Fruit fly (Drosophila melanogaster) whole organism, prepupa: ENCODE results near the gene mat.

Source experiments
- Blimp-1 ChIP-seq: fragments of 200-800 bp; sonication (Bioruptor generic); optimal IDR thresholded peaks from 3 replicates; lab custom pipeline; 2017; ENCODE audit warnings: missing biosample characterization, missing genetic modification characterization, mild to moderate bottlenecking, moderate library complexity, missing genetic modification reagents
- CG10631 ChIP-seq: fragments of 200-800 bp; sonication (Bioruptor generic); optimal IDR thresholded peaks from 2 replicates; lab custom pipeline; 2016; ENCODE audit warnings: missing biosample characterization, missing genetic modification characterization
- CG11294 ChIP-seq: fragments of 200-800 bp; sonication (Bioruptor generic); IDR thresholded peaks from 2 replicates; pipeline ENCODE4 v1.3.6; 2022; ENCODE audit warnings: missing biosample characterization, missing genetic modification characterization
- CG11762 ChIP-seq: fragments of 200-800 bp; sonication (Bioruptor generic); optimal IDR thresholded peaks from 3 replicates; lab custom pipeline; 2016; ENCODE audit warnings: missing biosample characterization, missing genetic modification characterization; ENCODE audit not compliant: insufficient read depth
- CG11902 ChIP-seq: fragments of 200-800 bp; sonication (Bioruptor generic); optimal IDR thresholded peaks from 3 replicates; lab custom pipeline; 2016; ENCODE audit warnings: missing biosample characterization, missing genetic modification characterization
- CG1621 ChIP-seq: fragments of 200-800 bp; sonication (Bioruptor generic); optimal IDR thresholded peaks from 3 replicates; lab custom pipeline; 2018; ENCODE audit warnings: missing biosample characterization, mild to moderate bottlenecking, missing genetic modification characterization
- CG16779 ChIP-seq: fragments of 200-800 bp; sonication (Bioruptor generic); optimal IDR thresholded peaks from 3 replicates; lab custom pipeline; 2017; ENCODE audit warnings: missing biosample characterization, mild to moderate bottlenecking, missing genetic modification characterization
- CG3032 ChIP-seq: fragments of 200-800 bp; optimal IDR thresholded peaks from 2 replicates; lab custom pipeline; 2019; ENCODE audit warnings: missing biosample characterization, mild to moderate bottlenecking, missing genetic modification characterization, moderate library complexity
- CG31627 ChIP-seq: fragments of 200-800 bp; sonication (Bioruptor generic); optimal IDR thresholded peaks from 3 replicates; lab custom pipeline; 2016; ENCODE audit warnings: missing biosample characterization, missing genetic modification characterization
- CG32006 ChIP-seq: fragments of 200-800 bp; sonication (Bioruptor generic); optimal IDR thresholded peaks from 3 replicates; lab custom pipeline; 2017; ENCODE audit warnings: missing biosample characterization, mild to moderate bottlenecking, missing genetic modification characterization
- CG34406 ChIP-seq: fragments of 200-800 bp; sonication (Bioruptor generic); optimal IDR thresholded peaks from 3 replicates; lab custom pipeline; 2016; ENCODE audit warnings: missing biosample characterization, missing genetic modification characterization
- CG3919 ChIP-seq: fragments of 200-800 bp; sonication (Bioruptor generic); optimal IDR thresholded peaks from 3 replicates; lab custom pipeline; 2016; ENCODE audit warnings: missing biosample characterization, missing genetic modification characterization
- CG4318 ChIP-seq: fragments of 200-800 bp; sonication (Bioruptor generic); optimal IDR thresholded peaks from 3 replicates; lab custom pipeline; 2017; ENCODE audit warnings: missing biosample characterization, mild to moderate bottlenecking, missing genetic modification characterization
- CG6163 ChIP-seq: fragments of 200-800 bp; sonication (Bioruptor generic); IDR thresholded peaks from 3 replicates; pipeline ENCODE4 v1.3.6; 2022; ENCODE audit warnings: missing biosample characterization, missing genetic modification characterization
- CG6276 ChIP-seq: fragments of 200-800 bp; sonication (Bioruptor generic); optimal IDR thresholded peaks from 2 replicates; lab custom pipeline; 2017; ENCODE audit warnings: missing biosample characterization, mild to moderate bottlenecking, missing genetic modification characterization
- CG6792 ChIP-seq: fragments of 200-800 bp; sonication (Bioruptor generic); optimal IDR thresholded peaks from 3 replicates; lab custom pipeline; 2016; ENCODE audit warnings: missing biosample characterization, missing genetic modification characterization
- CG6808 ChIP-seq: fragments of 200-800 bp; sonication (Bioruptor generic); optimal IDR thresholded peaks from 3 replicates; lab custom pipeline; 2017; ENCODE audit warnings: missing biosample characterization, missing genetic modification characterization, mild to moderate bottlenecking, moderate library complexity, missing genetic modification reagents
- CG7368 ChIP-seq: fragments of 200-800 bp; sonication (Bioruptor generic); optimal IDR thresholded peaks from 3 replicates; lab custom pipeline; 2016; ENCODE audit warnings: missing biosample characterization, missing genetic modification characterization
- CG8119 ChIP-seq: fragments of 200-800 bp; sonication (Bioruptor generic); IDR thresholded peaks from 3 replicates; pipeline ENCODE4 v1.3.6; 2022; ENCODE audit warnings: missing biosample characterization, missing genetic modification characterization
- CG8319 ChIP-seq: fragments of 200-800 bp; sonication (Bioruptor generic); optimal IDR thresholded peaks from 3 replicates; lab custom pipeline; 2016; ENCODE audit warnings: missing biosample characterization, missing genetic modification characterization
- CG8632 ChIP-seq: fragments of 200-800 bp; sonication (Bioruptor generic); optimal IDR thresholded peaks from 3 replicates; lab custom pipeline; 2016; ENCODE audit warnings: missing biosample characterization, missing genetic modification characterization
- CG9139 ChIP-seq: fragments of 200-800 bp; sonication (Bioruptor generic); optimal IDR thresholded peaks from 3 replicates; lab custom pipeline; 2017; ENCODE audit warnings: missing biosample characterization, mild to moderate bottlenecking, missing genetic modification characterization
- Eip75B ChIP-seq: fragments of 200-800 bp; sonication (Bioruptor generic); optimal IDR thresholded peaks from 3 replicates; lab custom pipeline; 2016; ENCODE audit warnings: missing biosample characterization, missing genetic modification characterization
- Eip78C ChIP-seq: fragments of 200-800 bp; sonication (Bioruptor generic); peaks from one replicate; lab custom pipeline; 2016; ENCODE audit warnings: missing biosample characterization, missing genetic modification characterization
- Eip93F ChIP-seq: fragments of 200-800 bp; sonication (Bioruptor generic); optimal IDR thresholded peaks from 2 replicates; lab custom pipeline; 2016; ENCODE audit warnings: missing biosample characterization, mild to moderate bottlenecking, missing genetic modification characterization
- Ets21C ChIP-seq: fragments of 200-800 bp; sonication (Bioruptor generic); optimal IDR thresholded peaks from 3 replicates; lab custom pipeline; 2016; ENCODE audit warnings: missing biosample characterization, missing genetic modification characterization
- Ets96B ChIP-seq: fragments of 200-800 bp; optimal IDR thresholded peaks from 2 replicates; lab custom pipeline; 2019; ENCODE audit warnings: missing biosample characterization, mild to moderate bottlenecking, missing genetic modification characterization, moderate library complexity
- Gug ChIP-seq: fragments of 200-800 bp; sonication (Bioruptor generic); IDR thresholded peaks from 2 replicates; pipeline ENCODE4 v1.3.6; 2022; ENCODE audit warnings: missing biosample characterization, missing genetic modification characterization
- Hr38 ChIP-seq: sonication (Bioruptor generic); optimal IDR thresholded peaks from 2 replicates; lab custom pipeline; 2016; ENCODE audit warnings: missing biosample characterization, missing genetic modification characterization
- Hr39 ChIP-seq: fragments of 200-800 bp; sonication (Bioruptor generic); optimal IDR thresholded peaks from 2 replicates; lab custom pipeline; 2016; ENCODE audit warnings: missing biosample characterization, missing genetic modification characterization
- Hr4 ChIP-seq: fragments of 200-800 bp; sonication (Bioruptor generic); optimal IDR thresholded peaks from 3 replicates; lab custom pipeline; 2016; ENCODE audit warnings: missing biosample characterization, missing genetic modification characterization
- Lpt ChIP-seq: fragments of 200-800 bp; sonication (Bioruptor generic); optimal IDR thresholded peaks from 3 replicates; lab custom pipeline; 2016; ENCODE audit warnings: missing biosample characterization, missing genetic modification characterization
- Met ChIP-seq: fragments of 200-800 bp; sonication (Bioruptor generic); optimal IDR thresholded peaks from 3 replicates; lab custom pipeline; 2016; ENCODE audit warnings: missing biosample characterization, missing genetic modification characterization
- OdsH ChIP-seq: fragments of 200-800 bp; sonication (Bioruptor generic); optimal IDR thresholded peaks from 3 replicates; lab custom pipeline; 2016; ENCODE audit warnings: missing biosample characterization, missing genetic modification characterization
- Smox ChIP-seq: fragments of 200-800 bp; sonication (Bioruptor generic); optimal IDR thresholded peaks from 3 replicates; lab custom pipeline; 2016; ENCODE audit warnings: missing biosample characterization, missing genetic modification characterization
- Sox102F ChIP-seq: fragments of 200-800 bp; sonication (Bioruptor generic); optimal IDR thresholded peaks from 2 replicates; lab custom pipeline; 2016; ENCODE audit warnings: missing biosample characterization, mild to moderate bottlenecking, missing genetic modification characterization
- Sox14 ChIP-seq: fragments of 200-800 bp; sonication (Bioruptor generic); optimal IDR thresholded peaks from 3 replicates; lab custom pipeline; 2016; ENCODE audit warnings: missing biosample characterization, missing genetic modification characterization
- cyc ChIP-seq: fragments of 200-800 bp; sonication (Bioruptor generic); optimal IDR thresholded peaks from 3 replicates; lab custom pipeline; 2016; ENCODE audit warnings: missing biosample characterization, missing genetic modification characterization
- dsx ChIP-seq: fragments of 200-800 bp; optimal IDR thresholded peaks from 3 replicates; lab custom pipeline; 2019; ENCODE audit warnings: missing biosample characterization, mild to moderate bottlenecking, missing genetic modification characterization, moderate library complexity; ENCODE audit not compliant: poor library complexity, severe bottlenecking
- eg ChIP-seq: fragments of 200-800 bp; sonication (Bioruptor generic); IDR thresholded peaks from 3 replicates; pipeline ENCODE4 v1.3.6; 2022; ENCODE audit warnings: missing biosample characterization, missing genetic modification characterization
- esn ChIP-seq: fragments of 200-800 bp; sonication (Bioruptor generic); optimal IDR thresholded peaks from 2 replicates; lab custom pipeline; 2016; ENCODE audit warnings: missing biosample characterization, mild to moderate bottlenecking, missing genetic modification characterization, moderate library complexity
- fd59A ChIP-seq: fragments of 200-800 bp; sonication (Bioruptor generic); optimal IDR thresholded peaks from 2 replicates; lab custom pipeline; 2017; ENCODE audit warnings: missing biosample characterization, mild to moderate bottlenecking, missing genetic modification characterization, missing genetic modification reagents
- fd85E ChIP-seq: fragments of 200-800 bp; sonication (Bioruptor generic); optimal IDR thresholded peaks from 3 replicates; lab custom pipeline; 2016; ENCODE audit warnings: missing biosample characterization, missing genetic modification characterization
- fkh ChIP-seq: fragments of 200-800 bp; sonication (Bioruptor generic); optimal IDR thresholded peaks from 3 replicates; lab custom pipeline; 2017; ENCODE audit warnings: missing biosample characterization, mild to moderate bottlenecking, missing genetic modification characterization, moderate library complexity
- lz ChIP-seq: fragments of 200-800 bp; sonication (Bioruptor generic); optimal IDR thresholded peaks from 3 replicates; lab custom pipeline; 2016; ENCODE audit warnings: missing biosample characterization, missing genetic modification characterization
- pdm3 ChIP-seq: fragments of 200-800 bp; sonication (Bioruptor generic); optimal IDR thresholded peaks from 3 replicates; lab custom pipeline; 2016; ENCODE audit warnings: missing biosample characterization, missing genetic modification characterization
- salr ChIP-seq, 2 experiments: fragments of 200-800 bp; sonication (Bioruptor generic); optimal IDR thresholded peaks; 3 replicates each; lab custom pipeline; 2016 to 2018; ENCODE audit warnings: missing biosample characterization in 2 of 2, missing genetic modification characterization in 2 of 2, mild to moderate bottlenecking in 1 of 2
- spab ChIP-seq: fragments of 200-800 bp; sonication (Bioruptor generic); optimal IDR thresholded peaks from 2 replicates; lab custom pipeline; 2017; ENCODE audit warnings: missing biosample characterization, mild to moderate bottlenecking, missing genetic modification characterization, missing genetic modification reagents
- ss ChIP-seq, 2 experiments: fragments of 200-800 bp; sonication (Bioruptor generic); optimal IDR thresholded peaks; 2 replicates in 1 of 2; 3 replicates in 1 of 2; lab custom pipeline; 2017 to 2018; ENCODE audit warnings: mild to moderate bottlenecking in 2 of 2, missing biosample characterization in 2 of 2, missing genetic modification characterization in 2 of 2, moderate library complexity in 1 of 2
- topi ChIP-seq: fragments of 200-800 bp; sonication (Bioruptor generic); optimal IDR thresholded peaks from 3 replicates; lab custom pipeline; 2016; ENCODE audit warnings: missing biosample characterization, missing genetic modification characterization
- vri ChIP-seq: fragments of 200-800 bp; sonication (Bioruptor generic); optimal IDR thresholded peaks from 3 replicates; lab custom pipeline; 2016; ENCODE audit warnings: missing biosample characterization, mild to moderate bottlenecking, missing genetic modification characterization

mat gene

DNA sequence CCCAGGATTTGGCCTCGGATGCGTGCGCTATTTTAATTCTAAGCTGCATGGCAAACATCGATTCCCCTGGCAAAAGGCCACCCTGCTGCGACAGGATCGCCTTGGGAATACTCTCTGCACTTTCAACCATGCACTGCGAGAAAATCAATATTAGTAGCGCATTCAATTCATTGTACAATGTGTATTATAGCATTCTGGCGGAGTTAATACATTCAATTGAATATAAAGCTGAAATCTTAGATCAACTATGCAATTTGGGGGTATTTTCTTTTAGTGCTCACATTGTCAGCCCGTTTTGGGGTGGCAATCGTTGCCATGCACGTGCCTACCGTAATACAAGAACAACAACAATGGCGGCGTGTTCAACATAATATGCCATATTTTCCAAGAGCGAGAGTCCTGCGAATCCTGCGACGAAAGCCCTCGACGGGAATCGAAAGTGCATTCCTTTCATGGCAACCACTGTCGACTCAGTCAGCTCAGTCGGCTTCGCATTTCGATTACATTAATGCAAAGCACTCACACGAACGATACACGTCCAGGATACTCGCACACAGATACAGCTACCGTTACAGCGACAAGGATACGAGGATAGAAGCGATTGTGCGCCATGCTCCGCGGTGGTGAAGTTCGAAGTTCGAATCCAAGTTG, 5.1 kb downstream of the mat start:
- TF ChIP-seq CG6808 (GFP tag; lab: Kevin White, UChicago) (peak; percentile 20), Sox102F (peak; percentile 56), CG31627 (GFP tag; lab: Kevin White, UChicago) (peak; percentile 52), esn (GFP tag; lab: Kevin White, UChicago) (peak; percentile 57), lz (GFP tag; lab: Kevin White, UChicago) (peak; percentile 50), fd85E (GFP tag; lab: Kevin White, UChicago) (no peak), vri (GFP tag; lab: Kevin White, UChicago) (peak; percentile 52), CG11902 (peak; percentile 9), Sox14 (GFP tag; lab: Kevin White, UChicago) (peak; percentile 20), CG1621 (tag; lab: Kevin White, UChicago) (peak; percentile 8), CG11762 (GFP tag; lab: Kevin White, UChicago) (no peak), cyc (peak; percentile 59), CG6792 (GFP tag; lab: Kevin White, UChicago) (peak; percentile 40), Eip75B (peak; percentile 33), CG9139 (GFP tag; lab: Kevin White, UChicago) (no peak), Ets96B (tag; lab: Kevin White, UChicago) (peak; percentile 38), CG4318 (GFP tag; lab: Kevin White, UChicago) (no peak), CG6163 (peak; percentile 69; the same call in 1 of the 3 replicates), salr (GFP tag; optimal IDR thresholded peaks at IDR 0.05; lab: Kevin White, UChicago) (peak in 1 of 2 experiments; percentile 25), CG8319 (GFP tag; lab: Kevin White, UChicago) (peak; percentile 38), CG8119 (no peak), Eip78C (GFP tag; lab: Kevin White, UChicago) (peak; percentile 78), topi (GFP tag; lab: Kevin White, UChicago) (peak; percentile 53), CG6276 (no peak), Hr4 (GFP tag; lab: Kevin White, UChicago) (no peak), CG3919 (GFP tag; lab: Kevin White, UChicago) (peak; percentile 56), Blimp-1 (GFP tag; lab: Kevin White, UChicago) (no peak), Hr38 (GFP tag; lab: Kevin White, UChicago) (no peak), CG11294 (GFP tag; lab: Robert Waterston, UW) (no peak), pdm3 (GFP tag; lab: Kevin White, UChicago) (peak; percentile 41), CG10631 (GFP tag; lab: Kevin White, UChicago) (no peak), fd59A (GFP tag; lab: Kevin White, UChicago) (peak; percentile 5), Ets21C (GFP tag; lab: Kevin White, UChicago) (peak; percentile 29), CG7368 (GFP tag; lab: Kevin White, UChicago) (peak; percentile 15), fkh (GFP tag; lab: Kevin White, UChicago) (no peak), Met (GFP tag; lab: Kevin White, UChicago) (peak; percentile 62), eg (no peak), Lpt (GFP tag; lab: Kevin White, UChicago) (no peak), Smox (GFP tag; lab: Kevin White, UChicago) (peak; percentile 53), Gug (GFP tag; lab: Robert Waterston, UW) (no peak), CG16779 (peak; percentile 5), CG8632 (peak; percentile 26), OdsH (GFP tag; lab: Kevin White, UChicago) (peak; percentile 21), ss (GFP tag; optimal IDR thresholded peaks at IDR 0.05; lab: Kevin White, UChicago) (peak in 1 of 2 experiments; percentile 58), dsx (peak; percentile 2), Hr39 (peak; percentile 62), CG34406 (GFP tag; lab: Kevin White, UChicago) (peak; percentile 21), CG32006 (GFP tag; lab: Kevin White, UChicago) (no peak), Eip93F (GFP tag; lab: Kevin White, UChicago) (no peak), spab (GFP tag; lab: Kevin White, UChicago) (peak; percentile 2), CG3032 (tag; lab: Kevin White, UChicago) (peak; percentile 43)
